Fruit fly (Drosophila melanogaster) whole organism, embryonic: ENCODE results near the gene CG2120.

Source experiments
- Antp ChIP-seq: fragments of 200-800 bp; sonication (Bioruptor generic); optimal IDR thresholded peaks from 3 replicates; lab custom pipeline; 2016; ENCODE audit warnings: missing biosample characterization, missing genetic modification characterization
- Atf3 ChIP-seq: fragments of 200-800 bp; sonication (Bioruptor generic); optimal IDR thresholded peaks from 3 replicates; lab custom pipeline; 2016; ENCODE audit warnings: missing biosample characterization, missing genetic modification characterization
- CG10274 ChIP-seq: fragments of 200-800 bp; sonication (Bioruptor generic); optimal IDR thresholded peaks from 3 replicates; lab custom pipeline; 2017; ENCODE audit warnings: missing biosample characterization, mild to moderate bottlenecking, missing genetic modification characterization
- CG11504 ChIP-seq: fragments of 200-800 bp; sonication (Bioruptor generic); optimal IDR thresholded peaks from 3 replicates; lab custom pipeline; 2019; ENCODE audit warnings: missing biosample characterization, mild to moderate bottlenecking, missing genetic modification characterization, moderate library complexity
- CG11560 ChIP-seq: fragments of 200-800 bp; sonication (Bioruptor generic); IDR thresholded peaks from 3 replicates; pipeline ENCODE4 v1.3.6; 2022; ENCODE audit warnings: missing biosample characterization, missing genetic modification characterization
- CG12219 ChIP-seq: fragments of 200-800 bp; sonication (Bioruptor generic); optimal IDR thresholded peaks from 3 replicates; lab custom pipeline; 2018; ENCODE audit warnings: missing biosample characterization, mild to moderate bottlenecking, missing genetic modification characterization
- CG15479 ChIP-seq: fragments of 200-800 bp; sonication (Bioruptor generic); optimal IDR thresholded peaks from 3 replicates; lab custom pipeline; 2019; ENCODE audit warnings: missing biosample characterization, mild to moderate bottlenecking, missing genetic modification characterization, moderate library complexity
- CG15696 ChIP-seq: fragments of 200-800 bp; sonication (Bioruptor generic); optimal IDR thresholded peaks from 2 replicates; lab custom pipeline; 2019; ENCODE audit warnings: missing biosample characterization, mild to moderate bottlenecking, missing genetic modification characterization, moderate library complexity
- CG17359 ChIP-seq: fragments of 200-800 bp; sonication (Bioruptor generic); optimal IDR thresholded peaks from 3 replicates; lab custom pipeline; 2018; ENCODE audit warnings: missing biosample characterization, mild to moderate bottlenecking, missing genetic modification characterization, moderate library complexity
- CG18262 ChIP-seq: fragments of 200-800 bp; optimal IDR thresholded peaks from 3 replicates; lab custom pipeline; 2019; ENCODE audit warnings: missing biosample characterization, mild to moderate bottlenecking, missing genetic modification characterization, moderate library complexity
- CG1832 ChIP-seq: fragments of 200-800 bp; sonication (Bioruptor generic); optimal IDR thresholded peaks from 2 replicates; lab custom pipeline; 2017; ENCODE audit warnings: missing biosample characterization, mild to moderate bottlenecking, missing genetic modification characterization, inconsistent platforms
- CG30431 ChIP-seq: fragments of 200-800 bp; sonication (Bioruptor generic); optimal IDR thresholded peaks from 2 replicates; lab custom pipeline; 2017; ENCODE audit warnings: missing biosample characterization, missing genetic modification characterization
- CG3163 ChIP-seq: fragments of 200-800 bp; sonication (Bioruptor generic); optimal IDR thresholded peaks from 3 replicates; lab custom pipeline; 2016; ENCODE audit warnings: missing biosample characterization, missing genetic modification characterization
- CG33213 ChIP-seq: fragments of 200-800 bp; sonication (Bioruptor generic); optimal IDR thresholded peaks from 3 replicates; lab custom pipeline; 2016; ENCODE audit warnings: missing biosample characterization, missing genetic modification characterization
- CG3726 ChIP-seq: fragments of 200-800 bp; sonication (Bioruptor generic); IDR thresholded peaks from 3 replicates; pipeline ENCODE4, ENCODE4 v1.3.6; 2022; ENCODE audit warnings: missing biosample characterization, missing genetic modification characterization
- CG4328 ChIP-seq: fragments of 200-800 bp; sonication (Bioruptor generic); optimal IDR thresholded peaks from 3 replicates; lab custom pipeline; 2017; ENCODE audit warnings: missing biosample characterization, missing genetic modification reagents, missing genetic modification characterization
- CG4424 ChIP-seq: fragments of 200-800 bp; sonication (Bioruptor generic); optimal IDR thresholded peaks from 3 replicates; lab custom pipeline; 2016; ENCODE audit warnings: missing biosample characterization, missing genetic modification characterization
- CG4617 ChIP-seq: fragments of 200-800 bp; sonication (Bioruptor generic); optimal IDR thresholded peaks from 3 replicates; lab custom pipeline; 2016; ENCODE audit warnings: missing biosample characterization, missing genetic modification characterization, borderline replicate concordance
- CG6683 ChIP-seq: fragments of 200-800 bp; sonication (Bioruptor generic); optimal IDR thresholded peaks from 2 replicates; lab custom pipeline; 2017; ENCODE audit warnings: missing biosample characterization, mild to moderate bottlenecking, missing genetic modification characterization, missing genetic modification reagents
- CG6689 ChIP-seq: fragments of 200-800 bp; sonication (Bioruptor generic); IDR thresholded peaks from 2 replicates; pipeline ENCODE4 v1.3.6; 2022; ENCODE audit warnings: missing biosample characterization, missing genetic modification characterization
- CG6791 ChIP-seq: fragments of 200-800 bp; sonication (Bioruptor generic); IDR thresholded peaks from 3 replicates; pipeline ENCODE4 v1.3.6; 2022; ENCODE audit warnings: missing biosample characterization, missing genetic modification characterization; ENCODE audit not compliant: partially characterized antibody
- CG6854 ChIP-seq: fragments of 200-800 bp; sonication (Bioruptor generic); optimal IDR thresholded peaks from 3 replicates; lab custom pipeline; 2017; ENCODE audit warnings: missing biosample characterization, mild to moderate bottlenecking, missing genetic modification characterization
- CG8089 ChIP-seq: fragments of 200-800 bp; sonication (Bioruptor generic); optimal IDR thresholded peaks from 3 replicates; lab custom pipeline; 2016; ENCODE audit warnings: missing biosample characterization, missing genetic modification characterization
- CG8359 ChIP-seq: fragments of 200-800 bp; sonication (Bioruptor generic); optimal IDR thresholded peaks from 2 replicates; lab custom pipeline; 2017; ENCODE audit warnings: missing biosample characterization, mild to moderate bottlenecking, missing genetic modification characterization, borderline replicate concordance
- Camta ChIP-seq: fragments of 200-800 bp; sonication (Bioruptor generic); optimal IDR thresholded peaks from 2 replicates; lab custom pipeline; 2016; ENCODE audit warnings: missing biosample characterization, missing genetic modification characterization
- Ets65A ChIP-seq: fragments of 200-800 bp; sonication (Bioruptor generic); peaks from one replicate; lab custom pipeline; 2016; ENCODE audit warnings: missing biosample characterization, missing genetic modification characterization
- GATAe ChIP-seq: fragments of 200-800 bp; sonication (Bioruptor generic); conservative IDR thresholded peaks from 2 replicates; pipeline ENCODE4 v1.3.6; 2022; ENCODE audit warnings: missing biosample characterization, missing genetic modification characterization
- HHEX ChIP-seq: fragments of 200-800 bp; sonication (Bioruptor generic); optimal IDR thresholded peaks from 3 replicates; lab custom pipeline; 2017; ENCODE audit warnings: missing biosample characterization, mild to moderate bottlenecking, missing genetic modification characterization, missing genetic modification reagents
- HLH3B ChIP-seq: fragments of 200-800 bp; sonication (Bioruptor generic); IDR thresholded peaks from 2 replicates; pipeline ENCODE4 v1.3.6; 2022; ENCODE audit warnings: missing biosample characterization, missing genetic modification characterization
- Lim3 ChIP-seq: fragments of 200-800 bp; sonication (Bioruptor generic); IDR thresholded peaks from 2 replicates; pipeline ENCODE4 v1.3.6; 2022; ENCODE audit warnings: missing biosample characterization, missing genetic modification characterization
- MTF-1 ChIP-seq: fragments of 200-800 bp; sonication (Bioruptor generic); optimal IDR thresholded peaks from 2 replicates; lab custom pipeline; 2018; ENCODE audit warnings: missing biosample characterization, mild to moderate bottlenecking, missing genetic modification characterization, borderline replicate concordance
- Nf-YA ChIP-seq: fragments of 200-800 bp; sonication (Bioruptor generic); IDR thresholded peaks from 2 replicates; pipeline ENCODE4 v1.3.6; 2022; ENCODE audit warnings: missing biosample characterization, missing genetic modification characterization
- Xbp1 ChIP-seq: fragments of 200-800 bp; sonication (Bioruptor generic); optimal IDR thresholded peaks from 3 replicates; lab custom pipeline; 2016; ENCODE audit warnings: missing biosample characterization, mild to moderate bottlenecking, missing genetic modification characterization
- bigmax ChIP-seq: fragments of 200-800 bp; sonication (Bioruptor generic); optimal IDR thresholded peaks from 2 replicates; lab custom pipeline; 2018; ENCODE audit warnings: missing biosample characterization, mild to moderate bottlenecking, missing genetic modification characterization
- chinmo ChIP-seq: fragments of 200-800 bp; sonication (Bioruptor generic); IDR thresholded peaks from 4 replicates; pipeline ENCODE4 v1.3.6; 2022; ENCODE audit warnings: missing biosample characterization, missing genetic modification characterization; ENCODE audit not compliant: partially characterized antibody
- crol ChIP-seq: fragments of 200-800 bp; sonication (Bioruptor generic); IDR thresholded peaks from 2 replicates; pipeline ENCODE4 v1.3.6; 2022; ENCODE audit warnings: missing biosample characterization, missing genetic modification characterization
- dmrt11E ChIP-seq: fragments of 200-800 bp; sonication (Bioruptor generic); optimal IDR thresholded peaks from 3 replicates; lab custom pipeline; 2018; ENCODE audit warnings: missing biosample characterization, mild to moderate bottlenecking, missing genetic modification characterization, moderate library complexity
- eve ChIP-seq, 2 experiments: fragments of >200 bp; optimal IDR thresholded peaks; 2 replicates each; lab custom pipeline; 2017; ENCODE audit warnings: missing biosample characterization in 2 of 2, missing genetic modification characterization in 2 of 2
- ewg ChIP-seq: fragments of 200-800 bp; sonication (Bioruptor generic); optimal IDR thresholded peaks from 3 replicates; lab custom pipeline; 2017; ENCODE audit warnings: mild to moderate bottlenecking, missing biosample characterization, missing genetic modification reagents, missing genetic modification characterization
- mam ChIP-seq: fragments of 200-800 bp; sonication (Bioruptor generic); optimal IDR thresholded peaks from 3 replicates; lab custom pipeline; 2016; ENCODE audit warnings: missing biosample characterization, missing genetic modification characterization
- mld ChIP-seq: fragments of 200-800 bp; sonication (Bioruptor generic); IDR thresholded peaks from 3 replicates; pipeline ENCODE4 v1.3.6; 2022; ENCODE audit warnings: missing biosample characterization, missing genetic modification characterization; ENCODE audit not compliant: partially characterized antibody
- nerfin-1 ChIP-seq: fragments of 200-800 bp; sonication (Bioruptor generic); optimal IDR thresholded peaks from 3 replicates; lab custom pipeline; 2019; ENCODE audit warnings: missing biosample characterization, mild to moderate bottlenecking, missing genetic modification characterization, moderate library complexity
- pb ChIP-seq: fragments of 200-800 bp; sonication (Bioruptor generic); optimal IDR thresholded peaks from 3 replicates; lab custom pipeline; 2016; ENCODE audit warnings: missing biosample characterization, missing genetic modification characterization
- row ChIP-seq: fragments of 200-800 bp; sonication (Bioruptor generic); IDR thresholded peaks from 3 replicates; pipeline ENCODE4 v1.3.6; 2022; ENCODE audit warnings: missing biosample characterization, missing genetic modification characterization
- run ChIP-seq: fragments of 200-800 bp; sonication (Bioruptor generic); optimal IDR thresholded peaks from 3 replicates; lab custom pipeline; 2018; ENCODE audit warnings: missing biosample characterization, mild to moderate bottlenecking, missing genetic modification characterization
- scrt ChIP-seq: fragments of 200-800 bp; sonication (Bioruptor generic); optimal IDR thresholded peaks from 2 replicates; lab custom pipeline; 2018; ENCODE audit warnings: missing biosample characterization, mild to moderate bottlenecking, missing genetic modification characterization, moderate library complexity
- tup ChIP-seq: fragments of 200-800 bp; sonication (Bioruptor generic); optimal IDR thresholded peaks from 2 replicates; lab custom pipeline; 2016; ENCODE audit warnings: missing biosample characterization, mild to moderate bottlenecking, missing genetic modification characterization, moderate library complexity
- tx ChIP-seq: fragments of 200-800 bp; sonication (Bioruptor generic); optimal IDR thresholded peaks from 2 replicates; lab custom pipeline; 2016; ENCODE audit warnings: missing biosample characterization, missing genetic modification characterization
- usp ChIP-seq: fragments of >200 bp; optimal IDR thresholded peaks from 2 replicates; lab custom pipeline; 2017; ENCODE audit warnings: missing biosample characterization, missing genetic modification characterization

CG2120 gene

DNA sequence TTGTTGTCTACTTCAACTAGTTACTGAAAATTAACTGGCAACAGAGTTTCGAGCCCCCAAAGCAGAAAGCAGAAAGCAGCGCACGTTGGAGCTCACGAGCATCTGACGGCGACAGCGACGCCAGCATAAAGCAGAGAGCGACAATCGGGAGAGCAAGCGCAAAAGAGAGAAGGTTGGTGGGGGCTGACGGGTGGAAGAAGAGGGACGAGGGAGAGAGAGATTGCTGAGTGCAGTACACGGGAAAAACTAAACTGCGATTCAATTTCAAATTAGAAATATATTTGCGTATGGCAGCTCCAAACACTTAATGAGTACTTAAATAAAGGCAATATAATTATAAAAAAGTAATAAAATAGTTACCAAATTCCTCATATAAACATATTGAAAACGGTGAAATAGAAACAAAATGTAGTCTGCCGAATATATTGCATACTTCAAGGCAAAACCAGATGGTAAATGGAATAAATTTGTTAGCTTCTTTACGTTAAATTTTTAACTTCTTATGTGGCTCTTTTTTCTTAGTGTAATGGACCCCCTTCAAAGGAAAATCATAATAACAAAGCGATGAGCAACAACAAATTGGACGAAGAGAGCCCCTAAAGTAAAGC is 43.4 kb upstream of the CG2120 start (continued):
- TF ChIP-seq eve (GFP tag; optimal IDR thresholded peaks at IDR 0.05; lab: Kevin White, UChicago) (peak in 1 of 2 experiments; percentile 98), CG3163 (GFP tag; lab: Kevin White, UChicago) (peak; percentile 56), CG33213 (GFP tag; lab: Kevin White, UChicago) (peak; percentile 18), pb (GFP tag; lab: Kevin White, UChicago) (peak; percentile 61), ewg (GFP tag; lab: Kevin White, UChicago) (peak; percentile 90), tx (GFP tag; lab: Kevin White, UChicago) (peak; percentile 57), GATAe (GFP tag; lab: Robert Waterston, UW) (peak; percentile 69; the same call in 1 of the 2 replicates), CG1832 (GFP tag; lab: Kevin White, UChicago) (no peak), mld (GFP tag; lab: Robert Waterston, UW) (no peak), CG4328 (peak; percentile 97), nerfin-1 (peak; percentile 94), CG15696 (tag; lab: Kevin White, UChicago) (peak; percentile 81), row (peak; percentile 98), Xbp1 (GFP tag; lab: Kevin White, UChicago) (peak; percentile 94), CG3726 (GFP tag; lab: Robert Waterston, UW) (peak; percentile 67; the same call in 1 of the 3 replicates), CG6854 (GFP tag; lab: Kevin White, UChicago) (peak; percentile 93), CG6791 (GFP tag; lab: Robert Waterston, UW) (no peak), Nf-YA (GFP tag; lab: Robert Waterston, UW) (peak; percentile 78), chinmo (GFP tag; lab: Robert Waterston, UW) (peak; percentile 80; the same call in 3 of the 4 replicates), CG8089 (peak; percentile 55), CG18262 (tag; lab: Kevin White, UChicago) (peak; percentile 97), CG15479 (GFP tag; lab: Kevin White, UChicago) (no peak), Camta (peak; percentile 88), dmrt11E (tag; lab: Kevin White, UChicago) (peak; percentile 88), CG10274 (peak; percentile 82), HLH3B (GFP tag; lab: Robert Waterston, UW) (peak; percentile 89), crol (peak; percentile 95), run (tag; lab: Kevin White, UChicago) (peak; percentile 94), Atf3 (peak; percentile 62), mam (GFP tag; lab: Kevin White, UChicago) (peak; percentile 86), Lim3 (GFP tag; lab: Robert Waterston, UW) (peak; percentile 66; the same call in 1 of the 2 replicates), CG12219 (GFP tag; lab: Kevin White, UChicago) (peak; percentile 89), CG6683 (peak; percentile 90), Ets65A (GFP tag; lab: Kevin White, UChicago) (peak; percentile 69), CG4617 (peak; percentile 68), CG11560 (tag; lab: Robert Waterston, UW) (peak; percentile 75), MTF-1 (GFP tag; lab: Kevin White, UChicago) (peak; percentile 65), tup (GFP tag; lab: Kevin White, UChicago) (peak; percentile 44), CG17359 (tag; lab: Kevin White, UChicago) (peak; percentile 96), CG8359 (peak; percentile 87), HHEX (GFP tag; lab: Kevin White, UChicago) (peak; percentile 95), CG6689 (GFP tag; lab: Robert Waterston, UW) (peak; percentile 93), Antp (GFP tag; lab: Kevin White, UChicago) (peak; percentile 70), bigmax (GFP tag; lab: Kevin White, UChicago) (no peak), scrt (GFP tag; lab: Kevin White, UChicago) (peak; percentile 89), usp (no peak), CG30431 (GFP tag; lab: Kevin White, UChicago) (peak; percentile 84), CG11504 (tag; lab: Kevin White, UChicago) (peak; percentile 96), CG4424 (GFP tag; lab: Kevin White, UChicago) (peak; percentile 96)
